Worm (Caenorhabditis elegans): ENCODE data around the gene del-5.

- TF ChIP-seq jun-1 (tag; optimal IDR thresholded peaks at IDR 0.05), result no peak
- TF ChIP-seq fkh-10 (GFP tag; optimal IDR thresholded peaks at IDR 0.05), result no peak
- TF ChIP-seq skn-1 (tag; optimal IDR thresholded peaks at IDR 0.05), result no peak
- TF ChIP-seq ztf-11 (tag; optimal IDR thresholded peaks at IDR 0.05), result no peak
- no peak for TF ChIP-seq nhr-23 (tag; optimal IDR thresholded peaks at IDR 0.05)
These were observed 28.8 kb downstream of the del-5 start, which contains the start of gene pxn-2 for ce11 chrX:10979186-10979585.
